Fruit fly (Drosophila melanogaster): ENCODE results near the gene Hmx.

Hmx gene

DNA sequence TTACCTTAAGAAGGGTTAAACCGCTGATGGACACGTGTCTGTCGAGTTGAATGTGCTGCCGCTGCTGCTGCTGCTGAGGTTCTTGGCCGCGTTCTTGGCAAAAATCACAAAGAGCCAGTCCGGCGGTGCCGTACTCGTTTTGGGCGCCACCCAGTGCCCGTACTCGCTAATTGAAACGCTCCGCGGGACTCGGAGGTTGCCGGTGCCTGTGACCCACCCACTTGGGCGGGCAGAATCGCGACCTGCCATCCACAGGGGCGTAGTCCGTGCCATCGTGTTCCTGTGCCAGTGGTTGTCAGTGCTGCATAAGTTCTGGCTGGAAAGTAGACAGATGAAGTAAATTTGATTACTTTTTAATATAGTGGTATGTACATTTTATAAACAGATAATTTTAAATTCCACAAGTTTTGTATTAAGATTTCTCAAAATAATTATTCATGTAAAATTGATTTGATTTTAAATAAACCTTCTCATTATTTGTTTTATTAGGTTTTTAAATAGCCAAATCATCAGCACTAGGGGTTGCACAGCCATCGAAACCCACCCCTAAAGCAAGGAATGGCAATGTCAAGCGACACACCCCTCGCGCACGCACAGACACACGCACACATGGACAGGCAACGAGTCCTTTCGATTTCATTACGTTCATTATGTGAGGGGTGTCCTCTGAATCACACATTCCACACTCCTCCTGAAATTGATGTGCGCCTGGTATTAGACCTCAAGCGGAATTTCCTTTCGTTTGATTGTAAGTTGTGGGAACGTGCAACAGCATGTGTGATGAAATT is 46.3 kb downstream of the Hmx start:
- TF ChIP-seq HLH106 (tag; optimal IDR thresholded peaks at IDR 0.05) (peak; percentile 1), Myc (optimal IDR thresholded peaks at IDR 0.05) (peak; percentile 67), Vsx2 (GFP tag; optimal IDR thresholded peaks at IDR 0.05; ENCODE audit: partially characterized antibody) (peak; percentile 51), fru (GFP tag; optimal IDR thresholded peaks at IDR 0.05) (no peak), rgr (GFP tag; optimal IDR thresholded peaks at IDR 0.05) (no peak), woc (GFP tag; optimal IDR thresholded peaks at IDR 0.05) (peak; percentile 46)

DNA sequence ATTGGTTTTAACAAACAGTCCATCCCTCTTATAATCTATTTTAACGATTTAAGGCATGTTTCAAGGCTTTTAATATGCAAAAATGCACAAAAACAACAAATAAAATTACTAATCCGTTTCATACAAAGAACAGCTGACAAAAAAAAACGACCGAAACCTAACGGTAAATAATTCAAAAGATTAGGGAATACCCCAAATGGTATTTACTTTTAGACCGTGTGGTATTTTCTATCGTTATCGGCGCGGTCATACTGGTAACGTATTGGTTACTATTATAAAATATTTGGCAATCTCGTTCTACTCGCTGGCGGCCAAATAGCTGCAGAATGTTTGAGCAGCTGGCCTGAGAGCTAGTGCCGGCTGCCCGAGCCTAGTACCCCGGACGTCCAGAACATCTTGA is 47.1 kb downstream of the Hmx start, which contains the start of gene sll:
Gene sll (plus strand): TSS at position 235 of the 400 bp plus-strand sequence.
- no peak for TF ChIP-seq brk (GFP tag; optimal IDR thresholded peaks at IDR 0.05)
- TF ChIP-seq psq (GFP tag; optimal IDR thresholded peaks at IDR 0.05): no peak
- no peak for TF ChIP-seq lola (GFP tag; optimal IDR thresholded peaks at IDR 0.05)
- no peak for TF ChIP-seq CG9705 (GFP tag; optimal IDR thresholded peaks at IDR 0.05)
- no peak for TF ChIP-seq sv (GFP tag; optimal IDR thresholded peaks at IDR 0.05)
- TF ChIP-seq h (GFP tag; optimal IDR thresholded peaks at IDR 0.05): no peak
- TF ChIP-seq dl (GFP tag; optimal IDR thresholded peaks at IDR 0.05; ENCODE audit: insufficient read depth in 1 of 2, partially characterized antibody in 2 of 2): no peak
- no peak for TF ChIP-seq Hnf4 (GFP tag; optimal IDR thresholded peaks at IDR 0.05)
- no peak for TF ChIP-seq Vsx2 (GFP tag; optimal IDR thresholded peaks at IDR 0.05; ENCODE audit: partially characterized antibody)
- TF ChIP-seq N (GFP tag; optimal IDR thresholded peaks at IDR 0.05): no peak
- no peak for TF ChIP-seq Hr83 (GFP tag; optimal IDR thresholded peaks at IDR 0.05; ENCODE audit: poor library complexity, severe bottlenecking)
- TF ChIP-seq fru (GFP tag; optimal IDR thresholded peaks at IDR 0.05): no peak
- TF ChIP-seq CrebA (GFP tag; optimal IDR thresholded peaks at IDR 0.05; ENCODE audit: borderline replicate concordance): no peak
- no peak for TF ChIP-seq Hr78 (GFP tag; optimal IDR thresholded peaks at IDR 0.05)

DNA sequence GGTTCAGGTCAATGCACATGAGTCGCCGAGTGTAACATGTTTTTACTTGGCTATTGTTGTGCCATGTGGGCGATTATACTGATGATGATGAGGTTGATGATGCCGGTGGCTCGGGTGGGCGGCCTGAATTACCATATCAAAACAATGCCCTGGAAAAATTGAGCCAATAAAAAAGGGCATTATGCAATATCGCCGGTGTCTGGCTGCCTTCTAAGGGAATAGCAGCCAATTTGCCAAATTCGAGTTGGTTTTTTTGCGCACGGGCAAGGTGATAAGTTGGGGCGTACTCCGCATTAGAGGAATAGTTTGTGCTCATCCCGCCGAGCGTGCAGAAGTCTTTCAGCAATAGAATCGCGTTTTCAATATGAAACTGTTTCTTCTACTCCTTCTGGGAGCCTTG is 50.3 kb downstream of the Hmx start, which contains the start of gene CG14329:
Gene CG14329 (plus strand): TSS at position 301 of the 400 bp plus-strand sequence.
- TF ChIP-seq ey (GFP tag; optimal IDR thresholded peaks at IDR 0.05) (no peak), Jra (GFP tag; optimal IDR thresholded peaks at IDR 0.05) (no peak), N (GFP tag; optimal IDR thresholded peaks at IDR 0.05) (no peak), Hnf4 (GFP tag; optimal IDR thresholded peaks at IDR 0.05) (no peak), foxo (GFP tag; optimal IDR thresholded peaks at IDR 0.05) (no peak), Sp1 (GFP tag; optimal IDR thresholded peaks at IDR 0.05) (no peak), HLH106 (tag; optimal IDR thresholded peaks at IDR 0.05) (no peak), Dif (GFP tag; optimal IDR thresholded peaks at IDR 0.05; ENCODE audit: partially characterized antibody) (no peak), Hr78 (GFP tag; optimal IDR thresholded peaks at IDR 0.05) (no peak), Dfd (GFP tag; optimal IDR thresholded peaks at IDR 0.05) (no peak), psq (GFP tag; optimal IDR thresholded peaks at IDR 0.05) (no peak), tai (GFP tag; optimal IDR thresholded peaks at IDR 0.05) (no peak), woc (GFP tag; optimal IDR thresholded peaks at IDR 0.05) (no peak), sv (GFP tag; optimal IDR thresholded peaks at IDR 0.05) (no peak), GATAd (GFP tag; optimal IDR thresholded peaks at IDR 0.05) (no peak), rgr (GFP tag; optimal IDR thresholded peaks at IDR 0.05) (no peak), OdsH (GFP tag; optimal IDR thresholded peaks at IDR 0.05) (no peak), Hr83 (GFP tag; optimal IDR thresholded peaks at IDR 0.05; ENCODE audit: poor library complexity, severe bottlenecking) (no peak), Myc (optimal IDR thresholded peaks at IDR 0.05) (no peak), dl (GFP tag; optimal IDR thresholded peaks at IDR 0.05; ENCODE audit: insufficient read depth in 1 of 2, partially characterized antibody in 2 of 2) (no peak)

DNA sequence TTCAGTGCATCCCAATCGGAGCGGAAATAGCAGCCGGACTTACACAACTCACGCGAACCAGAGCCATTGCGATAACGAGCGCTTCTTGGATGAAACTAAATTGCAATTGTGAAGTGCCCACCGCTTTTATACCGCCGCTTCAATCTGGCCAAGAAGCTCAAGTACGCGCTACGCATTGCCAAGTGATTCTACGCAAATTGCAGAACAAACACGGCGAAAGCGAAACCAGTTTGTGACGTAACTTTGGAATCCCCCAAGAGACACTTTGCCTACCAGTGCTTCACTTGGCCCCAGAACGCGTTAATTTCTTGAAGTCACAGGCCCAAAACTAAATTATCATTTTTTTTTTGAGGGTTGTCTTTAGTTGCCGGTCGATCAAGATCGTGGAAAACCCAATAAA is 52.7 kb downstream of the Hmx start, which contains the start of gene Edg91:
Gene Edg91 (minus strand): TSS at position 101 of the 400 bp plus-strand sequence.
- TF ChIP-seq ey (GFP tag; optimal IDR thresholded peaks at IDR 0.05): no peak
- TF ChIP-seq br (GFP tag; optimal IDR thresholded peaks at IDR 0.05): no peak
- TF ChIP-seq OdsH (GFP tag; optimal IDR thresholded peaks at IDR 0.05): no peak
- TF ChIP-seq Vsx2 (GFP tag; optimal IDR thresholded peaks at IDR 0.05; ENCODE audit: partially characterized antibody): no peak
- no peak for TF ChIP-seq rgr (GFP tag; optimal IDR thresholded peaks at IDR 0.05)
- no peak for TF ChIP-seq GATAd (GFP tag; optimal IDR thresholded peaks at IDR 0.05)
- no peak for TF ChIP-seq Dfd (GFP tag; optimal IDR thresholded peaks at IDR 0.05)
- TF ChIP-seq Rel (GFP tag; optimal IDR thresholded peaks at IDR 0.05): no peak
- TF ChIP-seq Rel (tag; optimal IDR thresholded peaks at IDR 0.05): no peak
- TF ChIP-seq CG9705 (GFP tag; optimal IDR thresholded peaks at IDR 0.05): no peak
- no peak for TF ChIP-seq h (GFP tag; optimal IDR thresholded peaks at IDR 0.05)
- no peak for TF ChIP-seq Myc (optimal IDR thresholded peaks at IDR 0.05)
- no peak for TF ChIP-seq Hr83 (GFP tag; optimal IDR thresholded peaks at IDR 0.05; ENCODE audit: poor library complexity, severe bottlenecking)
- no peak for TF ChIP-seq lola (GFP tag; optimal IDR thresholded peaks at IDR 0.05)
- TF ChIP-seq sage (GFP tag; optimal IDR thresholded peaks at IDR 0.05): no peak
